ENCODE assay signal across 1 worm cellular context in genomic region chrV:6346906-6347305, ce11.
TF ChIP-seq lines count a peak whose summit lies in the region.

No protein-coding gene starts in this region.

TF ChIP-seq in whole organism, L4 larva, 104 proteins besides CTCF, POLR2A, EP300 and RAD21 (continued from another document):
- TF ChIP-seq attf-4 (tag; optimal IDR thresholded peaks at IDR 0.05; lab: Kevin White, UChicago) (no peak), arid-1 (GFP tag; conservative IDR thresholded peaks at IDR 0.05; lab: Robert Waterston, UW) (no peak), lin-13 (GFP tag; optimal IDR thresholded peaks at IDR 0.05; lab: Kevin White, UChicago) (no peak), fos-1 (tag; optimal IDR thresholded peaks at IDR 0.05; lab: Kevin White, UChicago) (no peak), daf-16 (GFP tag; optimal IDR thresholded peaks at IDR 0.05; lab: Kevin White, UChicago) (no peak), daf-16 (tag; optimal IDR thresholded peaks at IDR 0.05; lab: Kevin White, UChicago) (peak; percentile 54), dmd-9 (GFP tag; IDR thresholded peaks at IDR 0.05; lab: Robert Waterston, UW) (no peak), madf-9 (GFP tag; conservative IDR thresholded peaks at IDR 0.05; lab: Robert Waterston, UW) (no peak), nhr-42 (GFP tag; IDR thresholded peaks at IDR 0.05; lab: Robert Waterston, UW) (no peak), zfp-2 (tag; optimal IDR thresholded peaks at IDR 0.05; lab: Kevin White, UChicago) (no peak), ceh-28 (tag; optimal IDR thresholded peaks at IDR 0.05; lab: Kevin White, UChicago) (no peak), lin-39 (tag; optimal IDR thresholded peaks at IDR 0.05; lab: Kevin White, UChicago) (no peak), Y105C5A.15 (GFP tag; IDR thresholded peaks at IDR 0.05; lab: Robert Waterston, UW) (no peak), fkh-10 (GFP tag; optimal IDR thresholded peaks at IDR 0.05; lab: Kevin White, UChicago) (no peak), jun-1 (tag; optimal IDR thresholded peaks at IDR 0.05; lab: Kevin White, UChicago) (no peak), F44E2.7 (GFP tag; IDR thresholded peaks at IDR 0.05; lab: Robert Waterston, UW) (no peak), aha-1 (tag; lab: Kevin White, UChicago) (peak; percentile 91), snpc-1.2 (GFP tag; IDR thresholded peaks at IDR 0.05; lab: Robert Waterston, UW) (no peak), zfp-3 (GFP tag; conservative IDR thresholded peaks at IDR 0.05; lab: Robert Waterston, UW) (no peak), Y5F2A.4 (GFP tag; optimal IDR thresholded peaks at IDR 0.05; lab: Kevin White, UChicago) (no peak), unc-62 (GFP tag; optimal IDR thresholded peaks at IDR 0.05 in 1 of 2; lab: Kevin White, UChicago) (peak in 1 of 2 experiments; percentile 19), unc-62 (tag; optimal IDR thresholded peaks at IDR 0.05; lab: Kevin White, UChicago) (no peak), duxl-1 (tag; optimal IDR thresholded peaks at IDR 0.05; lab: Kevin White, UChicago; ENCODE audit: poor library complexity) (no peak), tag-97 (GFP tag; IDR thresholded peaks at IDR 0.05; lab: Robert Waterston, UW) (no peak), snpc-4 (tag; optimal IDR thresholded peaks at IDR 0.05; lab: Kevin White, UChicago) (no peak), ces-1 (GFP tag; optimal IDR thresholded peaks at IDR 0.05; lab: Kevin White, UChicago) (no peak), F26F4.8 (GFP tag; conservative IDR thresholded peaks at IDR 0.05; lab: Robert Waterston, UW) (no peak), ceh-20 (GFP tag; IDR thresholded peaks at IDR 0.05; lab: Robert Waterston, UW) (no peak), nhr-10 (tag; optimal IDR thresholded peaks at IDR 0.05; lab: Kevin White, UChicago) (no peak), ctbp-1 (GFP tag; IDR thresholded peaks at IDR 0.05; lab: Robert Waterston, UW) (no peak), vab-7 (GFP tag; IDR thresholded peaks at IDR 0.05; lab: Robert Waterston, UW) (no peak), mxl-2 (GFP tag; conservative IDR thresholded peaks at IDR 0.05; lab: Robert Waterston, UW) (no peak), nhr-48 (tag; optimal IDR thresholded peaks at IDR 0.05; lab: Kevin White, UChicago) (no peak), pqm-1 (tag; optimal IDR thresholded peaks at IDR 0.05; lab: Kevin White, UChicago) (peak; percentile 96), cey-2 (tag; optimal IDR thresholded peaks at IDR 0.05; lab: Kevin White, UChicago; ENCODE audit: borderline replicate concordance, insufficient read depth) (no peak), gei-8 (GFP tag; optimal IDR thresholded peaks at IDR 0.05; lab: Kevin White, UChicago) (no peak), mdt-29 (GFP tag; IDR thresholded peaks at IDR 0.05; lab: Robert Waterston, UW) (no peak), dve-1 (tag; optimal IDR thresholded peaks at IDR 0.05; lab: Kevin White, UChicago; ENCODE audit: insufficient read depth) (peak; percentile 62), rbr-2 (tag; optimal IDR thresholded peaks at IDR 0.05; lab: Kevin White, UChicago) (no peak), ceh-32 (tag; optimal IDR thresholded peaks at IDR 0.05; lab: Kevin White, UChicago; ENCODE audit: poor library complexity) (no peak), T20F7.1 (GFP tag; optimal IDR thresholded peaks at IDR 0.05; lab: Kevin White, UChicago) (no peak), hlh-11 (tag; optimal IDR thresholded peaks at IDR 0.05; lab: Kevin White, UChicago) (peak; percentile 76), daf-19 (GFP tag; conservative IDR thresholded peaks at IDR 0.05; lab: Robert Waterston, UW) (no peak), lin-1 (GFP tag; IDR thresholded peaks at IDR 0.05; lab: Robert Waterston, UW) (0 out of 2 replicates have a peak, but pooled peaks have one; percentile 47), saeg-2 (GFP tag; IDR thresholded peaks at IDR 0.05; lab: Robert Waterston, UW) (no peak), ceh-82 (tag; optimal IDR thresholded peaks at IDR 0.05; lab: Kevin White, UChicago) (no peak), hif-1 (tag; optimal IDR thresholded peaks at IDR 0.05; lab: Kevin White, UChicago) (no peak), spr-1 (tag; optimal IDR thresholded peaks at IDR 0.05; lab: Kevin White, UChicago) (no peak), unc-130 (GFP tag; optimal IDR thresholded peaks at IDR 0.05; lab: Kevin White, UChicago) (no peak), R02D3.7 (tag; optimal IDR thresholded peaks at IDR 0.05; lab: Kevin White, UChicago) (no peak), hlh-30 (tag; optimal IDR thresholded peaks at IDR 0.05; lab: Kevin White, UChicago; ENCODE audit: insufficient read depth) (peak; percentile 59), daf-12 (tag; optimal IDR thresholded peaks at IDR 0.05; lab: Kevin White, UChicago) (no peak), nhr-76 (tag; optimal IDR thresholded peaks at IDR 0.05; lab: Kevin White, UChicago) (no peak), egl-43 (GFP tag; IDR thresholded peaks at IDR 0.05; lab: Robert Waterston, UW) (no peak), php-3 (GFP tag; IDR thresholded peaks at IDR 0.05; lab: Robert Waterston, UW) (0 out of 2 replicates have a peak, but pooled peaks have one; percentile 40), zip-2 (tag; optimal IDR thresholded peaks at IDR 0.05; lab: Kevin White, UChicago) (no peak)
